Worm (Caenorhabditis elegans) whole organism, late embryonic: ENCODE measurements around the gene sre-12.

ENCODE experiments used
- K02D7.2 ChIP-seq: sonication (generic microtip); optimal IDR thresholded peaks from 2 replicates; lab custom pipeline; 2017; ENCODE audit warnings: mild to moderate bottlenecking, missing genetic modification characterization, missing compliant biosample characterization
- ama-1 ChIP-seq: fragments of 150-350 bp; optimal IDR thresholded peaks from 2 replicates; lab custom pipeline; 2014
- ceh-9 ChIP-seq: sonication (generic microtip); optimal IDR thresholded peaks from 2 replicates; lab custom pipeline; 2016; ENCODE audit warnings: mild to moderate bottlenecking, missing genetic modification characterization, inconsistent platforms, missing compliant biosample characterization
- dmd-4 ChIP-seq: sonication (generic microtip); optimal IDR thresholded peaks from 2 replicates; lab custom pipeline; 2016; ENCODE audit warnings: borderline replicate concordance, missing genetic modification characterization, missing compliant biosample characterization
- fax-1 ChIP-seq: sonication (generic microtip); optimal IDR thresholded peaks from 2 replicates; lab custom pipeline; 2016; ENCODE audit warnings: missing genotype, missing genetic modification characterization, missing compliant biosample characterization
- fkh-6 ChIP-seq: sonication (generic microtip); optimal IDR thresholded peaks from 2 replicates; lab custom pipeline; 2016; ENCODE audit warnings: missing genetic modification characterization, missing compliant biosample characterization
- gmeb-2 ChIP-seq: sonication (generic microtip); optimal IDR thresholded peaks from 2 replicates; lab custom pipeline; 2016; ENCODE audit warnings: missing genetic modification characterization, inconsistent platforms, missing compliant biosample characterization
- lin-11 ChIP-seq: fragments of 200-800 bp; sonication (Bioruptor generic); optimal IDR thresholded peaks from 2 replicates; lab custom pipeline; 2018; ENCODE audit warnings: mild to moderate bottlenecking, missing genetic modification characterization, missing compliant biosample characterization
- nfya-1 ChIP-seq: sonication (generic microtip); optimal IDR thresholded peaks from 2 replicates; lab custom pipeline; 2017; ENCODE audit warnings: missing genetic modification characterization, mild to moderate bottlenecking, missing compliant biosample characterization, antibody characterized with exemption, moderate library complexity
- odd-2 ChIP-seq: sonication (generic microtip); optimal IDR thresholded peaks from 2 replicates; lab custom pipeline; 2017; ENCODE audit warnings: antibody characterized with exemption, mild to moderate bottlenecking, missing genetic modification characterization, missing compliant biosample characterization
- pag-3 ChIP-seq: sonication (generic microtip); optimal IDR thresholded peaks from 2 replicates; lab custom pipeline; 2016; ENCODE audit warnings: missing compliant biosample characterization, missing genetic modification characterization, borderline replicate concordance
- pqm-1 ChIP-seq: sonication (generic microtip); optimal IDR thresholded peaks from 2 replicates; lab custom pipeline; 2016; ENCODE audit warnings: missing genetic modification characterization, missing compliant biosample characterization
- tbx-2 ChIP-seq: sonication (generic microtip); optimal IDR thresholded peaks from 2 replicates; lab custom pipeline; 2016; ENCODE audit warnings: missing genetic modification characterization, missing compliant biosample characterization
- unc-3 ChIP-seq, 2 experiments: fragments of 200-800 bp in 1 of 2; sonication (Bioruptor generic) in 1 of 2; sonication (generic microtip) in 1 of 2; conservative IDR thresholded peaks in 1 of 2; optimal IDR thresholded peaks in 1 of 2; 2 replicates each; pipeline versions ENCODE4 v1.3.6 to Lab custom; 2016 to 2022; ENCODE audit warnings: missing compliant biosample characterization in 2 of 2, missing genetic modification characterization in 2 of 2, missing genetic modification reagents in 1 of 2

ce11 chrV:6935878-6936277, 43.0 kb downstream of the sre-12 start, which contains the start of gene Y57E12B.10:
- TF ChIP-seq ceh-9 (no peak), pqm-1 (tag; lab: Kevin White, UChicago) (no peak), K02D7.2 (tag; lab: Kevin White, UChicago) (no peak), unc-3 (GFP tag; conservative IDR thresholded peaks at IDR 0.05; lab: Robert Waterston, UW) (no peak), unc-3 (tag; optimal IDR thresholded peaks at IDR 0.05; lab: Kevin White, UChicago) (no peak), ama-1 (lab: Kevin White, UChicago) (no peak), fax-1 (tag; lab: Kevin White, UChicago) (no peak), pag-3 (tag; lab: Kevin White, UChicago) (no peak), tbx-2 (no peak), dmd-4 (no peak), lin-11 (tag; lab: Kevin White, UChicago) (no peak), odd-2 (no peak), gmeb-2 (no peak), fkh-6 (no peak), nfya-1 (no peak)
